Worm (Caenorhabditis elegans) whole organism, L1 larva: ENCODE measurements around the gene ins-1.

ENCODE experiments used
- alr-1 ChIP-seq: fragments of 200-800 bp; sonication (Bioruptor generic); optimal IDR thresholded peaks from 2 replicates; lab custom pipeline; 2018; ENCODE audit warnings: borderline replicate concordance, mild to moderate bottlenecking, missing genetic modification characterization, missing compliant biosample characterization
- ceh-82 ChIP-seq, 3 experiments: fragments of 150-350 bp in 1 of 3; sonication (generic microtip) in 2 of 3; optimal IDR thresholded peaks; 2 replicates each; lab custom pipeline; 2014 to 2017; ENCODE audit warnings: missing biosample characterization in 3 of 3, missing genetic modification characterization in 3 of 3
- ces-1 ChIP-seq: fragments of 150-350 bp; optimal IDR thresholded peaks from 2 replicates; lab custom pipeline; 2014; ENCODE audit warnings: missing biosample characterization, missing genetic modification reagents, missing genetic modification characterization
- elt-2 ChIP-seq: sonication (generic microtip); optimal IDR thresholded peaks from 2 replicates; lab custom pipeline; 2016; ENCODE audit warnings: missing genetic modification characterization, mild to moderate bottlenecking, inconsistent platforms, missing compliant biosample characterization, missing genetic modification reagents
- fkh-8 ChIP-seq: sonication (generic microtip); optimal IDR thresholded peaks from 2 replicates; lab custom pipeline; 2016; ENCODE audit warnings: mild to moderate bottlenecking, missing genetic modification characterization, missing compliant biosample characterization
- fos-1 ChIP-seq: fragments of 150-350 bp; optimal IDR thresholded peaks from 2 replicates; lab custom pipeline; 2014; ENCODE audit warnings: missing biosample characterization, missing genetic modification characterization
- hlh-4 ChIP-seq: sonication (generic microtip); optimal IDR thresholded peaks from 2 replicates; lab custom pipeline; 2016; ENCODE audit warnings: mild to moderate bottlenecking, missing genetic modification characterization, missing compliant biosample characterization
- lin-13 ChIP-seq: fragments of 150-350 bp; optimal IDR thresholded peaks from 2 replicates; lab custom pipeline; 2014; ENCODE audit warnings: missing biosample characterization, missing genetic modification reagents, missing genetic modification characterization
- pqm-1 ChIP-seq: sonication (generic microtip); optimal IDR thresholded peaks from 3 replicates; lab custom pipeline; 2017; ENCODE audit warnings: missing biosample characterization, missing genetic modification characterization
- skn-1 ChIP-seq: fragments of 150-350 bp; optimal IDR thresholded peaks from 2 replicates; lab custom pipeline; 2014; ENCODE audit warnings: missing biosample characterization, missing genetic modification characterization
- unc-62 ChIP-seq: fragments of 150-350 bp; optimal IDR thresholded peaks from 2 replicates; lab custom pipeline; 2014; ENCODE audit warnings: missing biosample characterization, missing genetic modification reagents, missing genetic modification characterization
- unc-98 ChIP-seq: fragments of 200-800 bp; sonication (Bioruptor generic); IDR thresholded peaks from 2 replicates; pipeline ENCODE4 v1.3.6; 2022; ENCODE audit warnings: missing genetic modification characterization, missing compliant biosample characterization
- vab-15 ChIP-seq: sonication (generic microtip); optimal IDR thresholded peaks from 2 replicates; lab custom pipeline; 2017; ENCODE audit warnings: missing genotype, mild to moderate bottlenecking, missing genetic modification characterization, missing compliant biosample characterization

DNA sequence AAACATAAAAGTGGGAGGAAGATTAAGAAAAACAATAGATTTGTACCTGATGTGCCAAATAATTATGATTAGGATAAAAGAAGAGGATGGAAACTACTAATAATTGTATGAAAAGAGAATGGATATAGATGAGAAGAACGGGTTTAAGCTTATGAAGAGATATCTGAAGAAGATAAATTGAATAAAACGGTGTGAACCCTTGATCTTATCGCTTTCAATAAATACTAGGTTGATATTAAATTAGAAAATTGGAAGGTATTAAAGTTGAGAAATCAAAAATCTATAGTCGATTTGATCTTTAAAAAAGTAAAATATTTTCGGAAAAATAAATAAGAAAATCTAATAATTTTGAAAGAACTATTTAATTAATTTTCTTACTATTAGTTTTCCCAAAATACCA lies 13.3 kb downstream of the ins-1 start, which contains the start of gene F13B12.4:
- TF ChIP-seq fkh-8 (tag; lab: Kevin White, UChicago), result no peak
- TF ChIP-seq ceh-82 (tag; optimal IDR thresholded peaks at IDR 0.05; lab: Kevin White, UChicago), result no peak
- TF ChIP-seq unc-62 (GFP tag; lab: Kevin White, UChicago), result no peak
- TF ChIP-seq elt-2 (tag; lab: Kevin White, UChicago), result no peak
- TF ChIP-seq vab-15 (tag; lab: Kevin White, UChicago), result no peak
- TF ChIP-seq hlh-4 (tag; lab: Kevin White, UChicago), result no peak
- TF ChIP-seq skn-1 (tag; lab: Kevin White, UChicago), result no peak
- no peak for TF ChIP-seq fos-1 (tag; lab: Kevin White, UChicago)
- TF ChIP-seq lin-13 (GFP tag; lab: Kevin White, UChicago), result no peak
- TF ChIP-seq ces-1 (GFP tag; lab: Kevin White, UChicago), result no peak
- no peak for TF ChIP-seq unc-98 (GFP tag; lab: Robert Waterston, UW)
- TF ChIP-seq pqm-1 (tag; lab: Kevin White, UChicago), result no peak
- TF ChIP-seq alr-1 (tag; lab: Kevin White, UChicago), result no peak
